Worm (Caenorhabditis elegans) whole organism, L4 larva: ENCODE measurements around the gene C56A3.5.

Experiments used
- D1046.2 ChIP-seq: fragments of 200-800 bp; sonication (Bioruptor generic); IDR thresholded peaks from 2 replicates; pipeline ENCODE4 v1.3.6; 2022; ENCODE audit warnings: missing genetic modification characterization, missing compliant biosample characterization
- F10B5.3 ChIP-seq: sonication (generic microtip); optimal IDR thresholded peaks from 2 replicates; lab custom pipeline; 2016; ENCODE audit warnings: mild to moderate bottlenecking, missing genetic modification characterization, missing compliant biosample characterization
- F37D6.2 ChIP-seq: sonication (generic microtip); optimal IDR thresholded peaks from 2 replicates; lab custom pipeline; 2016; ENCODE audit warnings: mild to moderate bottlenecking, missing genetic modification characterization, missing compliant biosample characterization
- T26A8.4 ChIP-seq: fragments of 200-800 bp; sonication (Bioruptor generic); IDR thresholded peaks from 2 replicates; pipeline ENCODE4 v1.3.6; 2022; ENCODE audit warnings: missing genetic modification characterization, missing compliant biosample characterization
- Y5F2A.4 ChIP-seq: fragments of 200-800 bp; sonication (Bioruptor generic); optimal IDR thresholded peaks from 2 replicates; lab custom pipeline; 2018; ENCODE audit warnings: mild to moderate bottlenecking, missing genetic modification characterization, missing compliant biosample characterization
- ZK337.2 ChIP-seq: fragments of 200-800 bp; sonication (Bioruptor generic); IDR thresholded peaks from 2 replicates; pipeline ENCODE4 v1.3.6; 2022; ENCODE audit warnings: missing genetic modification reagents, missing genetic modification characterization, missing compliant biosample characterization
- ZK546.5 ChIP-seq, 2 experiments: sonication (generic microtip); optimal IDR thresholded peaks; 2 replicates each; lab custom pipeline; 2017; ENCODE audit warnings: missing biosample characterization in 2 of 2, missing genetic modification characterization in 2 of 2
- aha-1 ChIP-seq: fragments of 150-350 bp; peaks from one replicate; lab custom pipeline; 2014; ENCODE audit warnings: missing biosample characterization, missing genetic modification characterization
- aly-2 ChIP-seq: sonication (generic microtip); optimal IDR thresholded peaks from 2 replicates; lab custom pipeline; 2018; ENCODE audit warnings: missing biosample characterization, missing genetic modification characterization
- ama-1 ChIP-seq: fragments of 150-350 bp; optimal IDR thresholded peaks from 2 replicates; lab custom pipeline; 2014; ENCODE audit warnings: inconsistent platforms, mixed read lengths
- arid-1 ChIP-seq: fragments of 200-800 bp; sonication (Bioruptor generic); conservative IDR thresholded peaks from 2 replicates; pipeline ENCODE4 v1.3.6; 2022; ENCODE audit warnings: missing genetic modification reagents, missing genetic modification characterization, missing compliant biosample characterization
- ceh-20 ChIP-seq: fragments of 200-800 bp; sonication (Bioruptor generic); IDR thresholded peaks from 2 replicates; pipeline ENCODE4 v1.3.6; 2022; ENCODE audit warnings: missing genetic modification reagents, missing genetic modification characterization, missing compliant biosample characterization
- ceh-82 ChIP-seq: sonication (generic microtip); optimal IDR thresholded peaks from 2 replicates; lab custom pipeline; 2017; ENCODE audit warnings: missing biosample characterization, missing genetic modification characterization
- cey-2 ChIP-seq: sonication (generic microtip); optimal IDR thresholded peaks from 3 replicates; lab custom pipeline; 2017; ENCODE audit warnings: missing genetic modification characterization, mild to moderate bottlenecking, missing compliant biosample characterization, antibody characterized with exemption, borderline replicate concordance; ENCODE audit not compliant: insufficient read depth
- daf-8 ChIP-seq: fragments of 200-800 bp; sonication (Bioruptor generic); IDR thresholded peaks from 2 replicates; pipeline ENCODE4 v1.3.6; 2022; ENCODE audit warnings: missing genetic modification characterization, missing compliant biosample characterization
- dmd-6 ChIP-seq: fragments of 200-800 bp; sonication (Bioruptor generic); IDR thresholded peaks from 2 replicates; pipeline ENCODE4 v1.3.6; 2022; ENCODE audit warnings: missing genetic modification reagents, missing genetic modification characterization, missing compliant biosample characterization
- gei-8 ChIP-seq: fragments of 200-800 bp; sonication (Bioruptor generic); optimal IDR thresholded peaks from 2 replicates; lab custom pipeline; 2018; ENCODE audit warnings: mild to moderate bottlenecking, missing genetic modification characterization, missing compliant biosample characterization
- hif-1 ChIP-seq, 2 experiments: sonication (generic microtip); optimal IDR thresholded peaks; 2 replicates each; lab custom pipeline; 2016 to 2017; ENCODE audit warnings: missing compliant biosample characterization in 2 of 2, missing genetic modification characterization in 2 of 2, missing genetic modification reagents in 2 of 2, missing genotype in 2 of 2, mild to moderate bottlenecking in 1 of 2
- hmg-1.1 ChIP-seq: fragments of 200-800 bp; sonication (Bioruptor generic); IDR thresholded peaks from 2 replicates; pipeline ENCODE4 v1.3.6; 2022; ENCODE audit warnings: missing genetic modification reagents, missing genetic modification characterization, missing compliant biosample characterization
- jun-1 ChIP-seq: fragments of 150-350 bp; optimal IDR thresholded peaks from 2 replicates; lab custom pipeline; 2014; ENCODE audit warnings: missing biosample characterization, missing genetic modification reagents, missing genetic modification characterization
- lin-15B ChIP-seq: fragments of 150-350 bp; sonication (generic microtip); optimal IDR thresholded peaks from 3 replicates; lab custom pipeline; 2014; ENCODE audit warnings: missing biosample characterization, missing genetic modification characterization
- madf-5 ChIP-seq, 2 experiments: fragments of 200-800 bp; sonication (Bioruptor generic); IDR thresholded peaks; 2 replicates each; pipeline ENCODE4 v1.3.6; 2022; ENCODE audit warnings: missing compliant biosample characterization in 2 of 2, missing genetic modification characterization in 2 of 2
- mdt-29 ChIP-seq: fragments of 200-800 bp; sonication (Bioruptor generic); IDR thresholded peaks from 2 replicates; pipeline ENCODE4 v1.3.6; 2022; ENCODE audit warnings: missing genetic modification reagents, missing genetic modification characterization, missing compliant biosample characterization
- mep-1 ChIP-seq: fragments of 150-350 bp; sonication (generic microtip); optimal IDR thresholded peaks from 3 replicates; lab custom pipeline; 2014; ENCODE audit warnings: missing biosample characterization, missing genetic modification characterization
- nhr-11 ChIP-seq: fragments of 150-350 bp; optimal IDR thresholded peaks from 2 replicates; lab custom pipeline; 2014; ENCODE audit warnings: missing biosample characterization, missing genetic modification characterization
- nhr-237 ChIP-seq: sonication (generic microtip); optimal IDR thresholded peaks from 2 replicates; lab custom pipeline; 2017; ENCODE audit warnings: missing biosample characterization, missing genetic modification characterization
- nhr-25 ChIP-seq: sonication (generic microtip); optimal IDR thresholded peaks from 2 replicates; lab custom pipeline; 2017; ENCODE audit warnings: missing genetic modification characterization, mild to moderate bottlenecking, missing compliant biosample characterization, antibody characterized with exemption, moderate library complexity, borderline replicate concordance; ENCODE audit not compliant: insufficient read depth
- nhr-28 ChIP-seq: fragments of 150-350 bp; optimal IDR thresholded peaks from 2 replicates; lab custom pipeline; 2014; ENCODE audit warnings: missing biosample characterization, missing genetic modification characterization
- nhr-42 ChIP-seq: fragments of 200-800 bp; sonication (Bioruptor generic); IDR thresholded peaks from 2 replicates; pipeline ENCODE4 v1.3.6; 2022; ENCODE audit warnings: missing genetic modification characterization, missing compliant biosample characterization
- nhr-77 ChIP-seq: fragments of 150-350 bp; optimal IDR thresholded peaks from 2 replicates; lab custom pipeline; 2014; ENCODE audit warnings: missing biosample characterization, missing genetic modification characterization
- pha-4 ChIP-seq, 2 experiments: fragments of 150-350 bp in 1 of 2; fragments of 200-800 bp in 1 of 2; sonication (Bioruptor generic) in 1 of 2; IDR thresholded peaks in 1 of 2; optimal IDR thresholded peaks in 1 of 2; 2 replicates each; pipeline versions ENCODE4 v1.3.6 to Lab custom; 2014 to 2022; ENCODE audit warnings: missing genetic modification characterization in 2 of 2, missing genetic modification reagents in 2 of 2, missing biosample characterization in 1 of 2, missing compliant biosample characterization in 1 of 2
- php-3 ChIP-seq: fragments of 200-800 bp; sonication (Bioruptor generic); IDR thresholded peaks from 2 replicates; pipeline ENCODE4 v1.3.6; 2022; ENCODE audit warnings: missing genetic modification reagents, missing genetic modification characterization, missing compliant biosample characterization
- pqm-1 ChIP-seq: sonication (generic microtip); optimal IDR thresholded peaks from 2 replicates; lab custom pipeline; 2017; ENCODE audit warnings: missing biosample characterization, missing genetic modification characterization
- rbr-2 ChIP-seq: sonication (generic microtip); optimal IDR thresholded peaks from 2 replicates; lab custom pipeline; 2016; ENCODE audit warnings: missing genotype, missing genetic modification characterization, missing compliant biosample characterization
- saeg-2 ChIP-seq: fragments of 200-800 bp; sonication (Bioruptor generic); IDR thresholded peaks from 2 replicates; pipeline ENCODE4 v1.3.6; 2022; ENCODE audit warnings: missing genetic modification reagents, missing genetic modification characterization, missing compliant biosample characterization
- set-16 ChIP-seq: fragments of 200-800 bp; sonication (Bioruptor generic); IDR thresholded peaks from 2 replicates; pipeline ENCODE4 v1.3.6; 2022; ENCODE audit warnings: missing genetic modification reagents, missing genetic modification characterization, missing compliant biosample characterization
- spr-1 ChIP-seq: sonication (generic microtip); optimal IDR thresholded peaks from 2 replicates; lab custom pipeline; 2016; ENCODE audit warnings: mild to moderate bottlenecking, missing genetic modification characterization, missing compliant biosample characterization
- unc-130 ChIP-seq: sonication (generic microtip); optimal IDR thresholded peaks from 2 replicates; lab custom pipeline; 2016; ENCODE audit warnings: missing genetic modification reagents, missing genetic modification characterization, missing compliant biosample characterization
- unc-39 ChIP-seq: sonication (generic microtip); optimal IDR thresholded peaks from 2 replicates; lab custom pipeline; 2017; ENCODE audit warnings: missing biosample characterization, missing genetic modification characterization
- unc-62 ChIP-seq, 3 experiments: fragments of 150-350 bp in 1 of 3; sonication (generic microtip); optimal IDR thresholded peaks in 2 of 3; peaks in 1 of 3; 1 replicate in 1 of 3; 2 replicates in 2 of 3; lab custom pipeline; 2014 to 2017; ENCODE audit warnings: missing biosample characterization in 3 of 3, missing genetic modification characterization in 3 of 3, missing genetic modification reagents in 3 of 3, missing genotype in 1 of 3
- ztf-7 ChIP-seq: fragments of 150-350 bp; optimal IDR thresholded peaks from 2 replicates; lab custom pipeline; 2014; ENCODE audit warnings: missing biosample characterization, missing genetic modification characterization

Gene C56A3.5

DNA sequence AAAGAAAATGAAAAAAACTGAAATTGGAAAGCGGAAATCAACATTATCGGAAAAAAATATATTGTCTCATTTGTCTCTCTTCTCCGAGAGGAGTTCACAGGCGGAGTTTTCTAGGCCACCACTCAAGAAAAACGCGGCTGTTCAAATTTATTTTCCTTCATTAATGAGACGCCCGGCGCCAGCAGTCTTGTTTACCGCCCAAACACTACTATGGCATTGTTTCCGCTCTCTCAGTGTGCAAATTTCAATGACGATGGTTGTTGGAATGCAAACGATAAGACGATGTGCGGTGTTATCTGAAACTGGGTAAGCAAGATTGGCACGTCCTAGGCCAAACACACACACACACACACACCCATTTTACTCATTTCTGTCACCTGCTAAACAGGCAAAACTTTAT lies 5.0 kb downstream of the C56A3.5 start, which contains the start of gene cav-2 (continued):
- TF ChIP-seq daf-8 (GFP tag; lab: Robert Waterston, UW) = no peak
- peak; percentile 56 for TF ChIP-seq ztf-7 (tag; lab: Kevin White, UChicago)
- TF ChIP-seq ama-1 (lab: Kevin White, UChicago) = no peak
- peak in 1 of 2 experiments; percentile 8; a peak in 1 of 4 replicates for TF ChIP-seq madf-5 (GFP tag; IDR thresholded peaks at IDR 0.05; lab: Robert Waterston, UW)
- no peak for TF ChIP-seq nhr-11 (tag; lab: Kevin White, UChicago)
- TF ChIP-seq Y5F2A.4 (GFP tag; lab: Kevin White, UChicago) = no peak
- TF ChIP-seq aly-2 = no peak
- TF ChIP-seq ZK546.5 (tag; optimal IDR thresholded peaks at IDR 0.05; lab: Kevin White, UChicago) = no peak
- no peak for TF ChIP-seq F37D6.2
- TF ChIP-seq, all 104 proteins: peak for 44

DNA sequence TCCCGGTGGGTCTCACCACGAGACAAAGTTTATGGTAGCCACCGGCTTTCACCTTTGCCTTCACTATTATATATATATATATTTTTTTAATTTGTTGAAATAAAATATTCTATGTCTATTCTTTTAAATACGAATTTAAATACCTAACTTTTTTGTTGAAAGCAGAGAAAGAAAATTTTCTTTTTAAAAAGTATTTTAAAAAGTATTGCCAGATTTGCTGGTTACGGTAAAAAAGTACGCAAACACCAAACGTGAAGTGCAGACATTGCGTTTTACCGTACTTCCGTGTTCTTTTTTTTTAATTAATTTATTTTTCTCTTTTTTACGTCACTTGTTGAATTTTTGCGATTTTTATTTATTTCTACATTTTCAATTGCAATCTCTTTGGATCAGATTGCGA lies 8.2 kb downstream of the C56A3.5 start, which contains the start of gene C56A3.8:
Gene C56A3.8, plus strand, starts transcription at position 301 of the 400 bp plus-strand sequence.
- TF ChIP-seq ceh-20 (GFP tag; lab: Robert Waterston, UW) = no peak
- TF ChIP-seq unc-130 = peak; percentile 19
- TF ChIP-seq, all 104 proteins: peak for 1

DNA sequence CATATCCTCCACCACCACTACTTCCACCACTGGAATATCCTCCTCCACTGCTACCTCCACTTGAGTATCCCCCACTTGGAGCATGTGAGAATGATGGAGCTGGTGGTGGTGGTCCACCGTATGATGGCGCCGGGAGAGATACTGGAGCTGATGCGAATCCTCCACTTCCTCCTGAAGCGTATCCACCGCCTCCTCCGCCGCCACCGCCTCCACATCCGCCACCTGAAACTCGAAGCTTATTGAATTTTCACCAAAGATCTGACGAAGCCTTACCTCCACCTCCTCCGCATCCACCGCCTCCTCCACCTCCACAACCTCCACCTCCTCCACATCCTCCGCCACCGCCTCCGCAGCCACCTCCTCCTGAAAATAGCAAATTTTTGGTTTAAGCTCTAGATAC lies 11.0 kb downstream of the C56A3.5 start:
- TF ChIP-seq F10B5.3 (tag; lab: Kevin White, UChicago) (no peak), cey-2 (tag; lab: Kevin White, UChicago) (no peak), set-16 (peak; percentile 90)
- TF ChIP-seq, all 104 proteins: peak for 1

DNA sequence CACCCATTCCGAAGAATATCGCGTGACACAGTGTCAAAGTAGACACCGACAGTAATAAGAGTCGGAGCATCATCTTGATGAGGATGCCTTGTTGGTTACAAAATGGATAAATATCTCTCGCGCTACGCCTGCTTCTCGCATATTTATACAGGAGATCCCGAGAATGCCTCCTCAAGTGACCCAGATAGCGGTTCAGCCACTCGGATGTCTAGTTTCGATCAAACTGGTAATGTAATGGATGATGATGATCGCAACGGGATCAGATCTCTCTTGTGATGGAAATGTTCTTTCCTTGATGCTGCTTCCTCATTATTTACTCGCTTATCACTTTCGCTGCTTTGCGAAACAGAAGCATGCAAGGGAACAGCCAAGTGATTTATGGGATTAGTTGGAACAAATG lies 12.1 kb downstream of the C56A3.5 start, which contains the start of gene grl-17:
Gene grl-17, minus strand, starts transcription at position 101 of the 400 bp plus-strand sequence.
- TF ChIP-seq D1046.2 (no peak), unc-62 (GFP tag; optimal IDR thresholded peaks at IDR 0.05 in 1 of 2; lab: Kevin White, UChicago) (peak in 1 of 2 experiments; percentile 87), unc-62 (tag; optimal IDR thresholded peaks at IDR 0.05; lab: Kevin White, UChicago) (no peak)

DNA sequence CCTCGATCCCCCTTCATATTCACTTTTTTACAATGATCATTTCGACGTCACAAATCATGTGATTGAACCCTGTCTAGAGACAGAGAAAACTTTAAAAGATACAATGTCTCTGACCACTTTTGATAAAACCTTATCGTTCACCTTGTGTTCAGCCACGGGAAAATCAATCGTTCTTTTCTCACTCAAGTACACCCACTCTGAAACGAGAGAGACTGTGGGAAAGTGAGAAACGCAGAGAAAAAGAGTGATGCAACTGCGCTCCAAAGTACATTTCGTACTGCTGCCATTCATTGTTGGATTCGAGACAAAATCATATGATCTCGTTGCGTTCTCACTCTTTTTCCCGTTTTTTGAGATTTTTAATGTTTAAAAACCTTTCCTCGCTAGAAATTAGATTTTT lies 13.4 kb downstream of the C56A3.5 start:
- TF ChIP-seq php-3 (GFP tag; lab: Robert Waterston, UW) (peak; percentile 69), spr-1 (tag; lab: Kevin White, UChicago) (peak; percentile 69), nhr-25 (peak; percentile 47), set-16 (no peak), ZK337.2 (GFP tag; lab: Robert Waterston, UW) (no peak), Y5F2A.4 (GFP tag; lab: Kevin White, UChicago) (no peak), nhr-237 (tag; lab: Kevin White, UChicago) (no peak), nhr-11 (tag; lab: Kevin White, UChicago) (peak; percentile 90), arid-1 (GFP tag; lab: Robert Waterston, UW) (peak; percentile 66), madf-5 (GFP tag; IDR thresholded peaks at IDR 0.05; lab: Robert Waterston, UW) (no peak), pqm-1 (tag; lab: Kevin White, UChicago) (peak; percentile 81), mep-1 (tag; lab: Kevin White, UChicago) (peak; percentile 95), mdt-29 (GFP tag; lab: Robert Waterston, UW) (peak; percentile 83), nhr-28 (tag; lab: Kevin White, UChicago) (peak; percentile 95), rbr-2 (tag; lab: Kevin White, UChicago) (peak; percentile 78), unc-39 (tag; lab: Kevin White, UChicago) (no peak), nhr-42 (0 out of 2 replicates have a peak, but pooled peaks have one; percentile 65), T26A8.4 (peak; percentile 81), pha-4 (GFP tag; IDR thresholded peaks at IDR 0.05; lab: Robert Waterston, UW) (peak; percentile 66), pha-4 (tag; optimal IDR thresholded peaks at IDR 0.05; lab: Kevin White, UChicago) (peak; percentile 3), aha-1 (tag; lab: Kevin White, UChicago) (peak; percentile 74), ceh-82 (tag; lab: Kevin White, UChicago) (no peak), hif-1 (tag; optimal IDR thresholded peaks at IDR 0.05; lab: Kevin White, UChicago) (peak; percentile 10 to 72), nhr-77 (tag; lab: Kevin White, UChicago) (peak; percentile 89), dmd-6 (GFP tag; lab: Robert Waterston, UW) (peak; percentile 88), unc-62 (GFP tag; optimal IDR thresholded peaks at IDR 0.05 in 1 of 2; lab: Kevin White, UChicago) (peak in 1 of 2 experiments; percentile 80), unc-62 (tag; optimal IDR thresholded peaks at IDR 0.05; lab: Kevin White, UChicago) (no peak), saeg-2 (GFP tag; lab: Robert Waterston, UW) (peak; percentile 71; the same call in 1 of the 2 replicates), lin-15B (tag; lab: Kevin White, UChicago) (peak; percentile 47), jun-1 (tag; lab: Kevin White, UChicago) (peak; percentile 17), gei-8 (GFP tag; lab: Kevin White, UChicago) (no peak), hmg-1.1 (GFP tag; lab: Robert Waterston, UW) (peak; percentile 77)
